Worm (Caenorhabditis elegans): Measurements from ENCODE around the gene cyn-17.
A peak's percentile ranks its signal among the peaks of the same experiment; 100 is the strongest.

DNA sequence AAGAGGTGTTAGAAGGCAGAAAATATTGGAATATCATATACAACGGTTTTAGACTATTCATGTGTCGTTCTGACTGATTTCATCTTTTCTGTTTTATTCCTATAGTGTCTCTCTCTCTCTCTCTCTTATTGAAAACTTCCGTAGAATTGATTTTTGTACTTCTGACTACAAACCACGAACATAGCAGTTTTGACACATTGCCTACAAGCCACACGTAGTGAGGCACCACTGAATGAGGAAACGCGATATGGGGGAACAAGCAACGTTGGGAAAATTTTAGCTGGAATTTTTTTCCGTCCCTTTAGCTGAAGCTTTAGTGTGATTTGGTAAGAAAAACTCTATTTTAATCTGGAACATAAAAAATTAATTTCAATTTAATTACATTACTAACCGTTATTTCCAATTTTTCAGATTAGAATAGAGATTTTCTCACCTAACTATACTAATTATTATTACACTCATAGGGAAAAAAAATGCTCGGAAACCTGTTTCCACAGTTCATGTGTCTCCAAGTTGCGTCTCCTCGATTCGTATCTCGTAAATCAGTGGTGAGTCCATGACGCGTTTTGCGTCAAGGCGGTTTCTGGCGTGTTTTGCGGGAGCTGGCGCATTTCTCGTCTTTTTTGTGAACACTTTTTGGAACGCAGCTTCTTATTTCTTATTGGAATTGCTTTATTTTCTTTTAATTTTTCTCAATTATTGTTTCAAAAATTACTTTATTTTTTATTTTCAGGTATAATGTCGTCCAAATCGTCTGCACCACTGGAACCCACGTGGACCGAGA is 8.8 kb upstream of the cyn-17 start, which contains the start of the genes nhr-142 and F44E7.9:
- no peak for TF ChIP-seq ama-1 (optimal IDR thresholded peaks at IDR 0.05)
- peak; percentile 16 for TF ChIP-seq nhr-77 (tag; optimal IDR thresholded peaks at IDR 0.05)
- TF ChIP-seq ceh-82 (tag; optimal IDR thresholded peaks at IDR 0.05): peak; percentile 63
- no peak for TF ChIP-seq dmd-4 (tag; optimal IDR thresholded peaks at IDR 0.05)
- TF ChIP-seq ztf-11 (tag; optimal IDR thresholded peaks at IDR 0.05): peak; percentile 16
- TF ChIP-seq ztf-4 (tag; optimal IDR thresholded peaks at IDR 0.05): no peak
- peak; percentile 90 for TF ChIP-seq sma-3 (GFP tag; optimal IDR thresholded peaks at IDR 0.05)
- peak; percentile 73 to 91 for TF ChIP-seq lsy-2 (tag; optimal IDR thresholded peaks at IDR 0.05)
- no peak for TF ChIP-seq elt-1 (tag; optimal IDR thresholded peaks at IDR 0.05)
- TF ChIP-seq nhr-25 (tag; optimal IDR thresholded peaks at IDR 0.05): peak; percentile 70
- TF ChIP-seq mdl-1 (tag; optimal IDR thresholded peaks at IDR 0.05): peak in 1 of 2 experiments; percentile 29

Data from whole organism, L2 larva.